Worm (Caenorhabditis elegans): ENCODE measurements around the gene lys-8.
A peak's percentile ranks its signal among the peaks of the same experiment; 100 is the strongest.

DNA sequence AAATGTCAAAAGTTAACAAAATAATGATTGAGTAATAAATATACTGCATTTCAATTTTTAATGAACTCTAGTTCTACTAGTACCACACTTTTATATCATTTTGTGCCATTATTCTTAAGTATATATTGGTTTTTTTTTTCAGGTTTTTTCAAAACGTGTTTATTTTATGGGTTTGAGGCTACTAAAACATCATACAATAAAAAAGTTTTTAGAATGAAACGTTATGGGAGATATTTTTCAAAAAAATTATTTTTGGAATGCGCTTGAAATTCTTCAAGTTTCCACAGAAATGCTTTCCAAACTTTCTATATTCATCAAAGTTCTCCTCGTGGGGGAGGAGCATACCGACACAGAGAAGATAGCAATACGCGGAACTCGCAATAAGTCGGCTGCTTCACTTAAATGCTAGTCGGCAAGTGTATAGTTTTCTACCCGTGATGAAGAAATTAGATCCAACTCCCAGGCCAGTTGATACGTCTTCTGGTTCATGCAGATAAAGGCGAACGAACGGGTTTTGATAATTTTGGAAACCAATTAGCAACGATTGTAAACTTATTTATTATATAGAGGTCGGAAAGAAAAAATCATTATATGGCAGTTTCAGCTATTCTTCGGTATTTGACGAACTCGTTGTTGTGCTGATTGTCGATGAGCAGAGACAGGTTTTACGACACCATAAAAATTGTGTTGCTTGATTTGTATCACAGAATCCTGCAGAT, 13.5 kb downstream of the lys-8 start, which contains the start of gene C17G10.10:
- TF ChIP-seq tra-4 (tag; optimal IDR thresholded peaks at IDR 0.05) = no peak
- TF ChIP-seq flt-1 (GFP tag; IDR thresholded peaks at IDR 0.05) = no peak
- no peak for TF ChIP-seq hmg-4 (GFP tag; optimal IDR thresholded peaks at IDR 0.05)
- no peak for TF ChIP-seq tbx-37 (GFP tag; conservative IDR thresholded peaks at IDR 0.05)
- no peak for TF ChIP-seq ceh-36 (tag; optimal IDR thresholded peaks at IDR 0.05)
- no peak for TF ChIP-seq tbx-11 (GFP tag; IDR thresholded peaks at IDR 0.05)
- TF ChIP-seq ama-1 (optimal IDR thresholded peaks at IDR 0.05) = no peak
- TF ChIP-seq hnd-1 (tag; optimal IDR thresholded peaks at IDR 0.05) = no peak
- TF ChIP-seq aly-1 (tag; optimal IDR thresholded peaks at IDR 0.05) = no peak
- TF ChIP-seq B0310.2 (tag; optimal IDR thresholded peaks at IDR 0.05) = no peak
- TF ChIP-seq hmbx-1 (tag; optimal IDR thresholded peaks at IDR 0.05) = no peak
- TF ChIP-seq scrt-1 (GFP tag; IDR thresholded peaks at IDR 0.05) = no peak
- TF ChIP-seq ceh-13 (GFP tag; optimal IDR thresholded peaks at IDR 0.05) = no peak
- TF ChIP-seq sea-1 (GFP tag; conservative IDR thresholded peaks at IDR 0.05) = 0 out of 2 replicates have a peak, but pooled peaks have one; percentile 38
